Fruit fly (Drosophila melanogaster): ENCODE results near the gene Pdss2.

dm6 chr3L:21057568-21057940, 29.8 kb downstream of the Pdss2 start:
- TF ChIP-seq CG8290 (GFP tag; optimal IDR thresholded peaks at IDR 0.05), result no peak
- no peak for TF ChIP-seq CG8290 (tag; optimal IDR thresholded peaks at IDR 0.05)
- TF ChIP-seq E2f1 (GFP tag; IDR thresholded peaks at IDR 0.05), result no peak
- TF ChIP-seq Oaz (GFP tag; IDR thresholded peaks at IDR 0.05), result no peak
- no peak for TF ChIP-seq ssp (GFP tag; IDR thresholded peaks at IDR 0.05)
- no peak for TF ChIP-seq CrebB (tag; optimal IDR thresholded peaks at IDR 0.05)
- no peak for TF ChIP-seq shn (GFP tag; optimal IDR thresholded peaks at IDR 0.05)
- no peak for TF ChIP-seq D19B (GFP tag; optimal IDR thresholded peaks at IDR 0.05)
- no peak for TF ChIP-seq tx (GFP tag; optimal IDR thresholded peaks at IDR 0.05)
- no peak for TF ChIP-seq CG3065 (GFP tag; optimal IDR thresholded peaks at IDR 0.05)
- no peak for TF ChIP-seq Abd-B (GFP tag; optimal IDR thresholded peaks at IDR 0.05)
- no peak for TF ChIP-seq CG8478 (optimal IDR thresholded peaks at IDR 0.05)
- no peak for TF ChIP-seq dan (GFP tag; IDR thresholded peaks at IDR 0.05)
- TF ChIP-seq Oli (tag; optimal IDR thresholded peaks at IDR 0.05), result no peak
